Worm (Caenorhabditis elegans) whole organism, early embryonic: ENCODE measurements around the gene best-6.
"Not testable (repeated sequence)": the region's sequence is repeated elsewhere in the genome, so short reads cannot be mapped to it uniquely, and the experiment has no call there.

Experiments used
- B0310.2 ChIP-seq: sonication (generic microtip); optimal IDR thresholded peaks from 2 replicates; lab custom pipeline; 2016; ENCODE audit warnings: mild to moderate bottlenecking, missing genetic modification characterization, missing compliant biosample characterization
- aly-1 ChIP-seq: sonication (generic microtip); optimal IDR thresholded peaks from 2 replicates; lab custom pipeline; 2016; ENCODE audit warnings: missing genetic modification characterization, missing compliant biosample characterization
- sea-1 ChIP-seq: fragments of 200-800 bp; sonication (Bioruptor generic); conservative IDR thresholded peaks from 2 replicates; pipeline ENCODE4 v1.3.6; 2022; ENCODE audit warnings: missing genetic modification characterization, missing compliant biosample characterization
- tra-4 ChIP-seq: sonication (generic microtip); optimal IDR thresholded peaks from 2 replicates; lab custom pipeline; 2017; ENCODE audit warnings: missing genetic modification characterization, missing compliant biosample characterization

ce11 chrIV:5066887-5067286 is 38.0 kb upstream of the best-6 start, which contains the start of gene ttbk-2.2:
- TF ChIP-seq aly-1; B0310.2 (tag; lab: Kevin White, UChicago); sea-1 (GFP tag; lab: Robert Waterston, UW); tra-4 (tag; lab: Kevin White, UChicago): not testable (repeated sequence)
